Worm (Caenorhabditis elegans) whole organism, young adult: ENCODE data around the gene nck-1.
"Not testable (repeated sequence)": the region's sequence is repeated elsewhere in the genome, so short reads cannot be mapped to it uniquely, and the experiment has no call there.

ENCODE experiments used
- F39B2.1 ChIP-seq: fragments of 200-800 bp; sonication (Bioruptor generic); IDR thresholded peaks from 2 replicates; pipeline ENCODE4 v1.3.6; 2022; ENCODE audit warnings: missing genetic modification reagents, missing genetic modification characterization, missing compliant biosample characterization
- ZK185.1 ChIP-seq: sonication (generic microtip); optimal IDR thresholded peaks from 2 replicates; lab custom pipeline; 2016; ENCODE audit warnings: mild to moderate bottlenecking, missing genetic modification characterization, missing compliant biosample characterization; ENCODE audit not compliant: poor library complexity, severe bottlenecking
- ama-1 ChIP-seq, 3 experiments: fragments of 150-350 bp in 1 of 3; sonication (generic microtip) in 2 of 3; optimal IDR thresholded peaks; 2 replicates each; lab custom pipeline; 2014 to 2018; ENCODE audit warnings: missing biosample characterization in 2 of 3, missing genetic modification characterization in 2 of 3, missing genetic modification reagents in 2 of 3
- ceh-40 ChIP-seq: fragments of 200-800 bp; sonication (Bioruptor generic); IDR thresholded peaks from 2 replicates; pipeline ENCODE4 v1.3.6; 2022; ENCODE audit warnings: missing genetic modification characterization, missing compliant biosample characterization
- chd-7 ChIP-seq: sonication (generic microtip); optimal IDR thresholded peaks from 2 replicates; lab custom pipeline; 2016; ENCODE audit warnings: mild to moderate bottlenecking, missing genetic modification characterization, moderate library complexity, missing compliant biosample characterization
- egl-44 ChIP-seq: fragments of 200-800 bp; sonication (Bioruptor generic); IDR thresholded peaks from 2 replicates; pipeline ENCODE4 v1.3.6; 2022; ENCODE audit warnings: missing genetic modification reagents, missing genetic modification characterization, missing compliant biosample characterization
- him-1 ChIP-seq: sonication (generic microtip); optimal IDR thresholded peaks from 2 replicates; lab custom pipeline; 2016; ENCODE audit warnings: missing genotype, missing genetic modification reagents, missing genetic modification characterization, missing compliant biosample characterization
- madf-10 ChIP-seq: sonication (generic microtip); optimal IDR thresholded peaks from 2 replicates; lab custom pipeline; 2016; ENCODE audit warnings: mild to moderate bottlenecking, missing genetic modification characterization, missing compliant biosample characterization
- mcd-1 ChIP-seq: fragments of 200-800 bp; sonication (Bioruptor generic); IDR thresholded peaks from 2 replicates; pipeline ENCODE4 v1.3.6; 2022; ENCODE audit warnings: missing genetic modification reagents, missing genetic modification characterization, missing compliant biosample characterization
- nfyb-1 ChIP-seq: fragments of 200-800 bp; sonication (Bioruptor generic); IDR thresholded peaks from 2 replicates; pipeline ENCODE4 v1.3.6; 2022; ENCODE audit warnings: missing genetic modification reagents, missing genetic modification characterization, missing compliant biosample characterization
- pha-4 ChIP-seq: fragments of 150-350 bp; sonication (generic microtip); optimal IDR thresholded peaks from 2 replicates; lab custom pipeline; 2014; ENCODE audit warnings: missing biosample characterization, missing genetic modification reagents, missing genetic modification characterization
- snpc-1.3 ChIP-seq: sonication (generic microtip); optimal IDR thresholded peaks from 2 replicates; lab custom pipeline; 2017; ENCODE audit warnings: missing genetic modification characterization, mild to moderate bottlenecking, missing compliant biosample characterization, antibody characterized with exemption, moderate library complexity, missing genotype, missing genetic modification reagents; ENCODE audit not compliant: insufficient read depth
- snpc-4 ChIP-seq, 5 experiments: fragments of 150-350 bp in 1 of 5; sonication (generic microtip) in 4 of 5; optimal IDR thresholded peaks; 2 replicates each; lab custom pipeline; 2014 to 2018; ENCODE audit warnings: missing genetic modification characterization in 5 of 5, missing biosample characterization in 3 of 5, antibody characterized with exemption in 2 of 5, mild to moderate bottlenecking in 2 of 5, missing compliant biosample characterization in 2 of 5, missing genotype in 2 of 5, moderate library complexity in 2 of 5, missing genetic modification reagents in 1 of 5
- zfh-2 ChIP-seq: fragments of 200-800 bp; sonication (Bioruptor generic); conservative IDR thresholded peaks from 2 replicates; pipeline ENCODE4 v1.3.6; 2022; ENCODE audit warnings: missing genetic modification reagents, missing genetic modification characterization, missing compliant biosample characterization

DNA sequence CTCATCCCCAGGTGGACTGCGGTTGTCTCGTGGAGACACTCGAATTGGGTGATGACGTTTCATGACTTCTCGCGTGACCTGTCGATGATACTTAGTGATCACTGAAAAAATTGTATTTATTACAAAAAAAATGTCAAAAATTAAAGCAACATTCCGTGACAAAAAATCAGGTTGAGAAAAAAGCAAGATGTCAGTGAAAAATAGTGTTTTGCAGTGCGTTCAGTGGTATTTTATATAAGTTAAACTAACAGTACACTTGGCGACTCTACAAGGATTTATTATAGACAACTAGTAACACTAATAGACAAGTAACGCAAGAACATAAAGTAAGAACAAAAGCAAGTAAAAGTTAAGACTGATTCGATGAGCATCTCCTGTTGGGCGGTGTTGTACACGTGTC lies 46.6 kb upstream of the nck-1 start, which contains the start of gene F20B6.5:
- not testable (repeated sequence) for TF ChIP-seq ama-1 (optimal IDR thresholded peaks at IDR 0.05; lab: Kevin White, UChicago); ama-1 (GFP tag; optimal IDR thresholded peaks at IDR 0.05; lab: Kevin White, UChicago); zfh-2; ceh-40 (GFP tag; lab: Robert Waterston, UW); chd-7 (tag; lab: Kevin White, UChicago); ZK185.1 (tag; lab: Kevin White, UChicago); snpc-4 (GFP tag; optimal IDR thresholded peaks at IDR 0.05; lab: Kevin White, UChicago); snpc-4 (tag; optimal IDR thresholded peaks at IDR 0.05; lab: Kevin White, UChicago); nfyb-1; pha-4; egl-44 (GFP tag; lab: Robert Waterston, UW); mcd-1; F39B2.1 (GFP tag; lab: Robert Waterston, UW); snpc-1.3 (tag; lab: Kevin White, UChicago); him-1 (tag; lab: Kevin White, UChicago); madf-10 (tag; lab: Kevin White, UChicago)
